Worm (Caenorhabditis elegans): ENCODE results near the gene Y38E10A.22.
A peak's percentile ranks its signal among the peaks of the same experiment; 100 is the strongest.

Gene Y38E10A.22

DNA sequence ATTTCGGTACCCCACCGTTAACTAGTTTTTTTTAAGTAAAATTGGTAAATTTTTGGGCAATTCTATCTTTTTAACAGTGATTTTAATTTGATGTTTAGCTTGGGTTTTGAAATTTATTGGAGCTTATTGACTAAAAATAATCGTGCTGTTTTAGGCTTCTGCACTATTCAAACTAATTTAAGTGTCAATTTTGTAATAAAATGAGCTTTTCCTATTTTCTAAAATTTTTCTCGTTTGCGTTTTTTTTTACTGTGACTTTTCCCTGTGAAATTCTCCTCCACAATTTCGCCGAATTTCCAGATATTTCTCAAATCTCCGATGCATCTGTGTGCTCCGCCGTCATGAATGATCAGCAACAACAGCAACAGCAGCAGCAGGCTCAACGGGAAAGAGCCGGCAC lies 16.5 kb upstream of the Y38E10A.22 start, which contains the start of gene tbc-17:
Gene tbc-17, plus strand, starts transcription at position 301 of the 400 bp plus-strand sequence.
- TF ChIP-seq nhr-27 (tag; optimal IDR thresholded peaks at IDR 0.05): no peak
- TF ChIP-seq lin-40 (tag; optimal IDR thresholded peaks at IDR 0.05): no peak
- no peak for TF ChIP-seq attf-6 (GFP tag; IDR thresholded peaks at IDR 0.05)
- no peak for TF ChIP-seq ceh-100 (GFP tag; IDR thresholded peaks at IDR 0.05)
- TF ChIP-seq hrde-1 (tag; optimal IDR thresholded peaks at IDR 0.05; ENCODE audit: borderline replicate concordance): no peak
- TF ChIP-seq F49E8.2 (tag; optimal IDR thresholded peaks at IDR 0.05; ENCODE audit: insufficient read depth): no peak
- no peak for TF ChIP-seq cebp-1 (GFP tag; IDR thresholded peaks at IDR 0.05)
- no peak for TF ChIP-seq cebp-1 (tag; optimal IDR thresholded peaks at IDR 0.05)

DNA sequence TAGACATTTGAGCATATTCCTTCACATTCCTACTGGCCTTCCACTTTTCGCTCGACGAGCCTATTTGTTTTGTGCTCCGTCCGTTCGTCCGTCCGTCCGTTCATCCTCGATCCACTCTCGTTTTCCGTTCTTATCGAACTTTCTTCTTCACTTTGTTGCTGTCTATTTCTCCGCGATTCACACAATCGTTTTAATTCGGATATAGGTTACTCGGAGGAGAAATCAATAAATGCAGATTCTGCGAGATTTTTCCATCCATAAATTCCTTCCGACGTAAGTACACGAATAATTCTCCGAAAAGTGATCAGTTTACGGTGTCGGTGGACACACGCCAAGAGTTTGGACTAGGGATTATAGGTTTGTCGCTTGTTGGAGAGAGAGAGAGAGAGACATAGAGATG lies 15.1 kb upstream of the Y38E10A.22 start:
- TF ChIP-seq him-1 (tag; optimal IDR thresholded peaks at IDR 0.05): no peak
- no peak for TF ChIP-seq pbrm-1 (GFP tag; IDR thresholded peaks at IDR 0.05)
- TF ChIP-seq tbx-9 (tag; optimal IDR thresholded peaks at IDR 0.05; ENCODE audit: borderline replicate concordance): no peak
- no peak for TF ChIP-seq unc-130 (GFP tag; optimal IDR thresholded peaks at IDR 0.05)
- no peak for TF ChIP-seq ama-1 (optimal IDR thresholded peaks at IDR 0.05)
- no peak for TF ChIP-seq ama-1 (GFP tag; optimal IDR thresholded peaks at IDR 0.05)
- TF ChIP-seq lsy-27 (tag; optimal IDR thresholded peaks at IDR 0.05; ENCODE audit: borderline replicate concordance, insufficient read depth): no peak
- no peak for TF ChIP-seq rec-8 (tag; optimal IDR thresholded peaks at IDR 0.05)
- TF ChIP-seq ceh-79 (tag; optimal IDR thresholded peaks at IDR 0.05): no peak
- no peak for TF ChIP-seq ztf-3 (GFP tag; optimal IDR thresholded peaks at IDR 0.05)
- no peak for TF ChIP-seq sptf-2 (GFP tag; optimal IDR thresholded peaks at IDR 0.05)
- TF ChIP-seq tlf-1 (GFP tag; optimal IDR thresholded peaks at IDR 0.05): no peak
- no peak for TF ChIP-seq ztf-6 (GFP tag; IDR thresholded peaks at IDR 0.05)
- no peak for TF ChIP-seq nhr-90 (tag; optimal IDR thresholded peaks at IDR 0.05)
- no peak for TF ChIP-seq C17E4.6 (GFP tag; IDR thresholded peaks at IDR 0.05)
- TF ChIP-seq ztf-26 (tag; optimal IDR thresholded peaks at IDR 0.05): no peak
- no peak for TF ChIP-seq ceh-100 (GFP tag; IDR thresholded peaks at IDR 0.05)
- no peak for TF ChIP-seq B0336.3 (GFP tag; IDR thresholded peaks at IDR 0.05)
- TF ChIP-seq Y56A3A.18 (GFP tag; IDR thresholded peaks at IDR 0.05): no peak
- no peak for TF ChIP-seq bed-1 (GFP tag; IDR thresholded peaks at IDR 0.05)

DNA sequence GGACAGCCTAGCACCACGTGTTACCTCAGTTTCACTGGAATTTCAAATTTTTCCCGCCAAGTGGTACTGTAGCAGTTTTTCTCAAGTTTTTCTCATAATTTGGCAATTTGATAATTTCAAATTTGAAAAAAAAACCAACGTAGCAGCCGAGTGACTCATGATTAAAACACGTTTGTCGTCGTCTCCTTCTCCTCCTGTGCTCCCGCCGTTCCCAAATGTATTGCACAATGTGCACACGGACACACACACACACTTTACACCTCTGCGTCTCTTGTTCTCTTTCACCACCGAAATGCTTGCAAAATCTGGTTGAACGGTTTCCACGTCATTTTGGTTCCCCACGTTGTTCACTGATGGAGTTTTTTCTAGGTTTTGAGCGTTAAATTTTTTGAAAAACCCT lies 13.7 kb upstream of the Y38E10A.22 start:
- TF ChIP-seq him-1 (tag; optimal IDR thresholded peaks at IDR 0.05): no peak
- TF ChIP-seq pbrm-1 (GFP tag; IDR thresholded peaks at IDR 0.05): no peak
- TF ChIP-seq aptf-3 (GFP tag; IDR thresholded peaks at IDR 0.05): no peak
- TF ChIP-seq unc-130 (GFP tag; optimal IDR thresholded peaks at IDR 0.05): no peak
- TF ChIP-seq F22D6.2 (tag; optimal IDR thresholded peaks at IDR 0.05): no peak
- TF ChIP-seq madf-8 (GFP tag; conservative IDR thresholded peaks at IDR 0.05): no peak
- no peak for TF ChIP-seq B0019.2 (GFP tag; conservative IDR thresholded peaks at IDR 0.05)
- TF ChIP-seq attf-5 (GFP tag; optimal IDR thresholded peaks at IDR 0.05): peak; percentile 26
- TF ChIP-seq sptf-2 (GFP tag; optimal IDR thresholded peaks at IDR 0.05): no peak
- TF ChIP-seq hsf-1 (GFP tag; IDR thresholded peaks at IDR 0.05): no peak
- TF ChIP-seq die-1 (tag; optimal IDR thresholded peaks at IDR 0.05): no peak
- TF ChIP-seq ets-4 (GFP tag; optimal IDR thresholded peaks at IDR 0.05): no peak
- TF ChIP-seq dpff-1 (tag; optimal IDR thresholded peaks at IDR 0.05): no peak
- TF ChIP-seq lin-40 (tag; optimal IDR thresholded peaks at IDR 0.05): no peak
- TF ChIP-seq nhr-80 (tag; optimal IDR thresholded peaks at IDR 0.05): peak; percentile 26
- no peak for TF ChIP-seq cebp-1 (GFP tag; IDR thresholded peaks at IDR 0.05)
- peak; percentile 12 for TF ChIP-seq cebp-1 (tag; optimal IDR thresholded peaks at IDR 0.05)

All from whole organism, young adult.